Worm (Caenorhabditis elegans): ENCODE results near the gene kin-26.

The kin-26 gene

DNA sequence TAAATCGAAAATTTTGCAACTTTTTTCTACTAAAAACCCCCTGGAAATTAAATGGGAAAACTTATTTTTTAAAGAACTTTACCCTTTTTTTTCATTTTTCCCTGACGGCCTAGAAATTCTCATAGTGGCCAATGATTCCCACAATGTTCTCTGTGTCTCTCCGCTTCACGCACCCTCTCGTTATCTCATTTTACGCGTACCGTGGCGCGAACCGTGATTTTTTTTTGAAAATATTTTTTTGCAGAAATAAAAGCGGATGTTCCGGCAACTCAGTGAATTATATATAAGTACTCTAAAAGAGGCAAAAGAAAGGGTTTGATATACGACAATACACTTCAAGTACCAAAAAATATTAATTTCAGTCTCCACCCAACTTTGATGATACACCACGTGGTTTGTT lies 31.3 kb downstream of the kin-26 start, which contains the start of gene C06A6.2:
Gene C06A6.2, plus strand, starts transcription at position 237 of the 400 bp plus-strand sequence.
- TF ChIP-seq nhr-12 (tag; optimal IDR thresholded peaks at IDR 0.05) (no peak), unc-55 (GFP tag; optimal IDR thresholded peaks at IDR 0.05) (peak; percentile 14), nhr-237 (tag; optimal IDR thresholded peaks at IDR 0.05) (no peak)

ce11 chrIV:7845585-7845984 lies 32.1 kb downstream of the kin-26 start:
- TF ChIP-seq sma-9 (GFP tag; optimal IDR thresholded peaks at IDR 0.05) (peak; percentile 77), sma-9 (tag; optimal IDR thresholded peaks at IDR 0.05) (no peak), nhr-12 (tag; optimal IDR thresholded peaks at IDR 0.05) (no peak), skn-1 (tag; optimal IDR thresholded peaks at IDR 0.05) (no peak), lin-11 (tag; optimal IDR thresholded peaks at IDR 0.05) (peak; percentile 29), blmp-1 (tag; optimal IDR thresholded peaks at IDR 0.05; ENCODE audit: insufficient read depth) (peak; percentile 46), alr-1 (tag; optimal IDR thresholded peaks at IDR 0.05) (no peak), lsy-2 (tag; optimal IDR thresholded peaks at IDR 0.05) (peak; percentile 34 to 65), F13H6.1 (tag; optimal IDR thresholded peaks at IDR 0.05) (peak; percentile 91), zag-1 (tag; optimal IDR thresholded peaks at IDR 0.05) (peak; percentile 84), sma-3 (GFP tag; optimal IDR thresholded peaks at IDR 0.05) (peak; percentile 74), ztf-1 (GFP tag; conservative IDR thresholded peaks at IDR 0.05) (no peak), lin-13 (GFP tag; optimal IDR thresholded peaks at IDR 0.05) (peak; percentile 49), nhr-11 (tag; optimal IDR thresholded peaks at IDR 0.05) (no peak), egl-27 (tag; optimal IDR thresholded peaks at IDR 0.05) (no peak), nhr-129 (tag; optimal IDR thresholded peaks at IDR 0.05) (peak; percentile 80), ZK546.5 (tag; optimal IDR thresholded peaks at IDR 0.05) (no peak), nhr-25 (tag; optimal IDR thresholded peaks at IDR 0.05) (peak; percentile 80), snpc-4 (tag; optimal IDR thresholded peaks at IDR 0.05) (no peak), unc-62 (GFP tag; optimal IDR thresholded peaks at IDR 0.05) (no peak), nhr-6 (tag; optimal IDR thresholded peaks at IDR 0.05) (no peak), Y55F3AM.14 (GFP tag; optimal IDR thresholded peaks at IDR 0.05) (peak; percentile 76), mab-5 (tag; optimal IDR thresholded peaks at IDR 0.05) (no peak), fos-1 (tag; optimal IDR thresholded peaks at IDR 0.05) (peak; percentile 66), gmeb-1 (tag; optimal IDR thresholded peaks at IDR 0.05) (no peak), crh-2 (tag; optimal IDR thresholded peaks at IDR 0.05) (peak; percentile 63), mdl-1 (tag; optimal IDR thresholded peaks at IDR 0.05) (peak in 1 of 2 experiments; percentile 65), ztf-4 (tag; optimal IDR thresholded peaks at IDR 0.05) (peak; percentile 17), unc-55 (GFP tag; optimal IDR thresholded peaks at IDR 0.05) (peak; percentile 21), nhr-10 (tag; optimal IDR thresholded peaks at IDR 0.05) (no peak), C34F6.9 (tag; optimal IDR thresholded peaks at IDR 0.05) (peak; percentile 85), sem-4 (tag; optimal IDR thresholded peaks at IDR 0.05) (peak; percentile 15), nhr-23 (tag; optimal IDR thresholded peaks at IDR 0.05) (peak; percentile 6), nhr-21 (tag; optimal IDR thresholded peaks at IDR 0.05) (peak; percentile 49), lin-39 (tag; optimal IDR thresholded peaks at IDR 0.05) (peak; percentile 32)

ce11 chrIV:7844333-7844973 lies 33.2 kb downstream of the kin-26 start:
- TF ChIP-seq nhr-23 (tag; optimal IDR thresholded peaks at IDR 0.05) (no peak), nhr-25 (tag; optimal IDR thresholded peaks at IDR 0.05) (no peak), sma-9 (GFP tag; optimal IDR thresholded peaks at IDR 0.05) (peak; percentile 37), sma-9 (tag; optimal IDR thresholded peaks at IDR 0.05) (no peak), lsy-2 (tag; optimal IDR thresholded peaks at IDR 0.05) (peak in 1 of 2 experiments; percentile 30), crh-2 (tag; optimal IDR thresholded peaks at IDR 0.05) (peak; percentile 72), gmeb-1 (tag; optimal IDR thresholded peaks at IDR 0.05) (peak; percentile 39), nhr-129 (tag; optimal IDR thresholded peaks at IDR 0.05) (no peak), ceh-16 (tag; optimal IDR thresholded peaks at IDR 0.05) (no peak), egl-27 (tag; optimal IDR thresholded peaks at IDR 0.05) (no peak), ama-1 (optimal IDR thresholded peaks at IDR 0.05) (no peak), dmd-4 (tag; optimal IDR thresholded peaks at IDR 0.05) (no peak), peb-1 (tag; optimal IDR thresholded peaks at IDR 0.05) (no peak), fos-1 (tag; optimal IDR thresholded peaks at IDR 0.05) (peak; percentile 67), lin-11 (tag; optimal IDR thresholded peaks at IDR 0.05) (no peak), sma-3 (GFP tag; optimal IDR thresholded peaks at IDR 0.05) (no peak), blmp-1 (tag; optimal IDR thresholded peaks at IDR 0.05; ENCODE audit: insufficient read depth) (no peak), F13H6.1 (tag; optimal IDR thresholded peaks at IDR 0.05) (peak; percentile 38)
